Worm (Caenorhabditis elegans) whole organism, L1 larva: ENCODE results near the gene F38A1.15.
A peak's percentile ranks its signal among the peaks of the same experiment; 100 is the strongest.

Experiments
- C34B4.2 ChIP-seq: sonication (generic microtip); optimal IDR thresholded peaks from 2 replicates; lab custom pipeline; 2017; ENCODE audit warnings: mild to moderate bottlenecking, missing genetic modification characterization, missing compliant biosample characterization
- F16B12.6 ChIP-seq: fragments of 150-350 bp; optimal IDR thresholded peaks from 2 replicates; lab custom pipeline; 2014; ENCODE audit warnings: missing biosample characterization, missing genetic modification characterization
- aha-1 ChIP-seq: fragments of 150-350 bp; optimal IDR thresholded peaks from 2 replicates; lab custom pipeline; 2014; ENCODE audit warnings: missing biosample characterization, missing genetic modification characterization
- blmp-1 ChIP-seq: fragments of 150-350 bp; optimal IDR thresholded peaks from 2 replicates; lab custom pipeline; 2014; ENCODE audit warnings: missing biosample characterization, missing genetic modification characterization
- ceh-8 ChIP-seq: fragments of 200-800 bp; sonication (Bioruptor generic); optimal IDR thresholded peaks from 2 replicates; lab custom pipeline; 2018; ENCODE audit warnings: mild to moderate bottlenecking, missing genetic modification characterization, moderate library complexity, missing compliant biosample characterization
- ceh-82 ChIP-seq, 3 experiments: fragments of 150-350 bp in 1 of 3; sonication (generic microtip) in 2 of 3; optimal IDR thresholded peaks; 2 replicates each; lab custom pipeline; 2014 to 2017; ENCODE audit warnings: missing biosample characterization in 3 of 3, missing genetic modification characterization in 3 of 3
- ceh-90 ChIP-seq: sonication (generic microtip); optimal IDR thresholded peaks from 2 replicates; lab custom pipeline; 2016; ENCODE audit warnings: missing genetic modification characterization, missing compliant biosample characterization
- ces-1 ChIP-seq: fragments of 150-350 bp; optimal IDR thresholded peaks from 2 replicates; lab custom pipeline; 2014; ENCODE audit warnings: missing biosample characterization, missing genetic modification reagents, missing genetic modification characterization
- dpl-1 ChIP-seq, 3 experiments: fragments of 150-350 bp in 2 of 3; sonication (generic microtip) in 1 of 3; optimal IDR thresholded peaks; 2 replicates each; lab custom pipeline; 2014 to 2017; ENCODE audit warnings: missing biosample characterization in 3 of 3, missing genetic modification characterization in 3 of 3, missing genetic modification reagents in 3 of 3
- dsc-1 ChIP-seq: sonication (generic microtip); optimal IDR thresholded peaks from 2 replicates; lab custom pipeline; 2016; ENCODE audit warnings: mild to moderate bottlenecking, missing genetic modification characterization, missing compliant biosample characterization
- efl-1 ChIP-seq, 4 experiments: fragments of 150-350 bp; optimal IDR thresholded peaks in 3 of 4; peaks in 1 of 4; 1 replicate in 1 of 4; 2 replicates in 3 of 4; lab custom pipeline; 2014; ENCODE audit warnings: missing biosample characterization in 2 of 4, missing genetic modification characterization in 2 of 4, missing genetic modification reagents in 2 of 4
- efl-3 ChIP-seq: fragments of 200-800 bp; sonication (Bioruptor generic); optimal IDR thresholded peaks from 2 replicates; lab custom pipeline; 2018; ENCODE audit warnings: mild to moderate bottlenecking, missing genetic modification characterization, missing compliant biosample characterization
- egl-27 ChIP-seq, 2 experiments: fragments of 150-350 bp in 1 of 2; sonication (generic microtip); optimal IDR thresholded peaks; 3 replicates each; lab custom pipeline; 2017 to 2018; ENCODE audit warnings: missing biosample characterization in 2 of 2, missing genetic modification characterization in 2 of 2, missing genetic modification reagents in 2 of 2
- elt-2 ChIP-seq: sonication (generic microtip); optimal IDR thresholded peaks from 2 replicates; lab custom pipeline; 2016; ENCODE audit warnings: missing genetic modification characterization, mild to moderate bottlenecking, inconsistent platforms, missing compliant biosample characterization, missing genetic modification reagents
- elt-3 ChIP-seq, 6 experiments: fragments of 150-350 bp in 1 of 6; sonication (generic microtip); optimal IDR thresholded peaks; 2 replicates each; lab custom pipeline; 2017 to 2018; ENCODE audit warnings: missing biosample characterization in 6 of 6, missing genetic modification characterization in 6 of 6, inconsistent platforms in 1 of 6
- fos-1 ChIP-seq: fragments of 150-350 bp; optimal IDR thresholded peaks from 2 replicates; lab custom pipeline; 2014; ENCODE audit warnings: missing biosample characterization, missing genetic modification characterization
- isw-1 ChIP-seq: fragments of 200-800 bp; sonication (Bioruptor generic); IDR thresholded peaks from 2 replicates; pipeline ENCODE4 v1.3.6; 2022; ENCODE audit warnings: missing genetic modification characterization, missing compliant biosample characterization
- lin-14 ChIP-seq: fragments of 200-800 bp; sonication (Bioruptor generic); optimal IDR thresholded peaks from 2 replicates; lab custom pipeline; 2018; ENCODE audit warnings: mild to moderate bottlenecking, missing genetic modification characterization, moderate library complexity, missing compliant biosample characterization
- lin-35 ChIP-seq, 2 experiments: fragments of 150-350 bp; optimal IDR thresholded peaks; 2 replicates each; lab custom pipeline; 2014; ENCODE audit warnings: missing biosample characterization in 2 of 2, missing genetic modification characterization in 2 of 2, missing genetic modification reagents in 2 of 2
- lir-3 ChIP-seq: sonication (generic microtip); optimal IDR thresholded peaks from 2 replicates; lab custom pipeline; 2016; ENCODE audit warnings: mild to moderate bottlenecking, missing genetic modification characterization, moderate library complexity, missing compliant biosample characterization; ENCODE audit not compliant: poor library complexity
- lsy-2 ChIP-seq, 2 experiments: fragments of 150-350 bp; optimal IDR thresholded peaks; 2 replicates each; lab custom pipeline; 2014; ENCODE audit warnings: missing biosample characterization in 2 of 2, missing genetic modification characterization in 2 of 2
- mab-9 ChIP-seq: fragments of 200-800 bp; sonication (Bioruptor generic); IDR thresholded peaks from 2 replicates; pipeline ENCODE4 v1.3.6; 2022; ENCODE audit warnings: missing genetic modification reagents, missing genetic modification characterization, missing compliant biosample characterization
- mdl-1 ChIP-seq, 2 experiments: fragments of 150-350 bp; optimal IDR thresholded peaks; 2 replicates each; lab custom pipeline; 2014 to 2017; ENCODE audit warnings: missing biosample characterization in 2 of 2, missing genetic modification characterization in 2 of 2, inconsistent platforms in 1 of 2
- nhr-11 ChIP-seq: fragments of 150-350 bp; optimal IDR thresholded peaks from 2 replicates; lab custom pipeline; 2014; ENCODE audit warnings: missing biosample characterization, missing genetic modification characterization
- nhr-19 ChIP-seq: fragments of 200-800 bp; sonication (Bioruptor generic); conservative IDR thresholded peaks from 2 replicates; pipeline ENCODE4 v1.3.6; 2022; ENCODE audit warnings: missing genetic modification characterization, missing compliant biosample characterization
- nhr-237 ChIP-seq: fragments of 150-350 bp; optimal IDR thresholded peaks from 2 replicates; lab custom pipeline; 2014; ENCODE audit warnings: missing biosample characterization, missing genetic modification characterization
- nhr-47 ChIP-seq: sonication (generic microtip); optimal IDR thresholded peaks from 2 replicates; lab custom pipeline; 2016; ENCODE audit warnings: mild to moderate bottlenecking, missing genetic modification characterization, moderate library complexity, missing compliant biosample characterization
- nhr-85 ChIP-seq: sonication (generic microtip); peaks from one replicate; lab custom pipeline; 2016; ENCODE audit warnings: missing genetic modification characterization, inconsistent platforms, missing compliant biosample characterization
- nhr-90 ChIP-seq: sonication (generic microtip); optimal IDR thresholded peaks from 2 replicates; lab custom pipeline; 2016; ENCODE audit warnings: mild to moderate bottlenecking, missing genetic modification characterization, missing compliant biosample characterization; ENCODE audit not compliant: poor library complexity
- pax-3 ChIP-seq: fragments of 200-800 bp; sonication (Bioruptor generic); optimal IDR thresholded peaks from 2 replicates; lab custom pipeline; 2018; ENCODE audit warnings: mild to moderate bottlenecking, missing genetic modification characterization, moderate library complexity, missing compliant biosample characterization
- pqm-1 ChIP-seq: sonication (generic microtip); optimal IDR thresholded peaks from 3 replicates; lab custom pipeline; 2017; ENCODE audit warnings: missing biosample characterization, missing genetic modification characterization
- skn-1 ChIP-seq: fragments of 150-350 bp; optimal IDR thresholded peaks from 2 replicates; lab custom pipeline; 2014; ENCODE audit warnings: missing biosample characterization, missing genetic modification characterization
- snu-23 ChIP-seq: sonication (generic microtip); optimal IDR thresholded peaks from 2 replicates; lab custom pipeline; 2016; ENCODE audit warnings: missing genetic modification characterization, missing compliant biosample characterization
- sox-4 ChIP-seq: sonication (generic microtip); optimal IDR thresholded peaks from 2 replicates; lab custom pipeline; 2016; ENCODE audit warnings: missing genetic modification characterization, missing compliant biosample characterization
- tbx-2 ChIP-seq: sonication (generic microtip); optimal IDR thresholded peaks from 2 replicates; lab custom pipeline; 2016; ENCODE audit warnings: missing genetic modification characterization, missing compliant biosample characterization
- tlp-1 ChIP-seq: fragments of 150-350 bp; optimal IDR thresholded peaks from 2 replicates; lab custom pipeline; 2014; ENCODE audit warnings: missing biosample characterization, missing genetic modification characterization
- unc-62 ChIP-seq: fragments of 150-350 bp; optimal IDR thresholded peaks from 2 replicates; lab custom pipeline; 2014; ENCODE audit warnings: missing biosample characterization, missing genetic modification reagents, missing genetic modification characterization
- unc-98 ChIP-seq: fragments of 200-800 bp; sonication (Bioruptor generic); IDR thresholded peaks from 2 replicates; pipeline ENCODE4 v1.3.6; 2022; ENCODE audit warnings: missing genetic modification characterization, missing compliant biosample characterization
- ztf-4 ChIP-seq: fragments of 150-350 bp; optimal IDR thresholded peaks from 2 replicates; lab custom pipeline; 2014; ENCODE audit warnings: missing biosample characterization, missing genetic modification characterization

The F38A1.15 gene

ce11 chrIV:1274583-1274982 lies 31.4 kb upstream of the F38A1.15 start, which contains the start of gene C09E9.1 (continued):
- no peak for TF ChIP-seq efl-3
- TF ChIP-seq nhr-47 (tag; lab: Kevin White, UChicago) = peak; percentile 85
- TF ChIP-seq mab-9 (GFP tag; lab: Robert Waterston, UW) = peak; percentile 36; the same call in 1 of the 2 replicates
- no peak for TF ChIP-seq ceh-8 (GFP tag; lab: Kevin White, UChicago)
- TF ChIP-seq F16B12.6 (tag; lab: Kevin White, UChicago) = peak; percentile 14
- TF ChIP-seq mdl-1 (tag; optimal IDR thresholded peaks at IDR 0.05; lab: Kevin White, UChicago) = peak; percentile 89 to 98
- TF ChIP-seq efl-1 (optimal IDR thresholded peaks at IDR 0.05; lab: Kevin White, UChicago) = peak; percentile 84 to 90
- peak; percentile 88 to 98 for TF ChIP-seq efl-1 (GFP tag; optimal IDR thresholded peaks at IDR 0.05 in 1 of 2; lab: Kevin White, UChicago)
- TF ChIP-seq isw-1 (GFP tag; lab: Robert Waterston, UW) = peak; percentile 60
- no peak for TF ChIP-seq tlp-1
- TF ChIP-seq ces-1 (GFP tag; lab: Kevin White, UChicago) = no peak
- TF ChIP-seq ceh-82 (tag; optimal IDR thresholded peaks at IDR 0.05; lab: Kevin White, UChicago) = peak in 2 of 3 experiments; percentile 25 to 71
- TF ChIP-seq egl-27 (tag; optimal IDR thresholded peaks at IDR 0.05; lab: Kevin White, UChicago) = no peak
- peak; percentile 80 to 88 (median 80) for TF ChIP-seq dpl-1 (GFP tag; optimal IDR thresholded peaks at IDR 0.05; lab: Kevin White, UChicago)
- peak; percentile 75 for TF ChIP-seq snu-23 (GFP tag; lab: Kevin White, UChicago)
- no peak for TF ChIP-seq unc-62
- peak; percentile 73 for TF ChIP-seq tbx-2 (tag; lab: Kevin White, UChicago)
- peak; percentile 76 for TF ChIP-seq skn-1
- TF ChIP-seq lin-14 = peak; percentile 79
- no peak for TF ChIP-seq nhr-237 (tag; lab: Kevin White, UChicago)
- no peak for TF ChIP-seq dsc-1
- TF ChIP-seq pqm-1 (tag; lab: Kevin White, UChicago) = no peak
- peak; percentile 86 to 92 for TF ChIP-seq lin-35 (GFP tag; optimal IDR thresholded peaks at IDR 0.05; lab: Kevin White, UChicago)
- peak; percentile 67 to 73 for TF ChIP-seq lsy-2 (tag; optimal IDR thresholded peaks at IDR 0.05; lab: Kevin White, UChicago)
- peak; percentile 1 for TF ChIP-seq ztf-4 (tag; lab: Kevin White, UChicago)
- TF ChIP-seq elt-3 (tag; optimal IDR thresholded peaks at IDR 0.05; lab: Kevin White, UChicago) = peak in 1 of 6 experiments; percentile 59
- peak; percentile 4 for TF ChIP-seq nhr-90 (tag; lab: Kevin White, UChicago)
- no peak for TF ChIP-seq unc-98 (GFP tag; lab: Robert Waterston, UW)
- TF ChIP-seq nhr-11 (tag; lab: Kevin White, UChicago) = peak; percentile 39
- peak; percentile 40 for TF ChIP-seq nhr-19 (GFP tag; lab: Robert Waterston, UW)

ce11 chrIV:1266724-1267123 lies 23.5 kb upstream of the F38A1.15 start, which contains the start of gene clec-170:
Gene clec-170 (plus strand): TSS chrIV:1266866.
- TF ChIP-seq aha-1 (no peak), fos-1 (tag; lab: Kevin White, UChicago) (no peak), mab-9 (GFP tag; lab: Robert Waterston, UW) (no peak), unc-62 (no peak), blmp-1 (no peak), ceh-90 (tag; lab: Kevin White, UChicago) (no peak), nhr-11 (tag; lab: Kevin White, UChicago) (no peak), C34B4.2 (tag; lab: Kevin White, UChicago) (no peak), nhr-85 (tag; lab: Kevin White, UChicago) (no peak), lir-3 (tag; lab: Kevin White, UChicago) (no peak), ces-1 (GFP tag; lab: Kevin White, UChicago) (no peak), sox-4 (tag; lab: Kevin White, UChicago) (no peak), elt-2 (tag; lab: Kevin White, UChicago) (no peak), pax-3 (no peak), nhr-90 (tag; lab: Kevin White, UChicago) (no peak), efl-1 (optimal IDR thresholded peaks at IDR 0.05; lab: Kevin White, UChicago) (no peak), efl-1 (GFP tag; optimal IDR thresholded peaks at IDR 0.05 in 1 of 2; lab: Kevin White, UChicago) (no peak)
- TF ChIP-seq, all 84 proteins: peak for 0
